Worm (Caenorhabditis elegans) whole organism, L1 larva: Measurements from ENCODE around the gene F44A6.3.

Experiments used
- C16A3.4 ChIP-seq: fragments of 150-350 bp; optimal IDR thresholded peaks from 2 replicates; lab custom pipeline; 2014; ENCODE audit warnings: missing biosample characterization, missing genetic modification characterization
- C34B4.2 ChIP-seq: sonication (generic microtip); optimal IDR thresholded peaks from 2 replicates; lab custom pipeline; 2017; ENCODE audit warnings: mild to moderate bottlenecking, missing genetic modification characterization, missing compliant biosample characterization
- blmp-1 ChIP-seq: fragments of 150-350 bp; optimal IDR thresholded peaks from 2 replicates; lab custom pipeline; 2014; ENCODE audit warnings: missing biosample characterization, missing genetic modification characterization
- ceh-8 ChIP-seq: fragments of 200-800 bp; sonication (Bioruptor generic); optimal IDR thresholded peaks from 2 replicates; lab custom pipeline; 2018; ENCODE audit warnings: mild to moderate bottlenecking, missing genetic modification characterization, moderate library complexity, missing compliant biosample characterization
- ceh-88 ChIP-seq: fragments of 200-800 bp; sonication (Bioruptor generic); IDR thresholded peaks from 2 replicates; pipeline ENCODE4 v1.3.6; 2022; ENCODE audit warnings: missing genetic modification characterization, missing compliant biosample characterization
- dsc-1 ChIP-seq: sonication (generic microtip); optimal IDR thresholded peaks from 2 replicates; lab custom pipeline; 2016; ENCODE audit warnings: mild to moderate bottlenecking, missing genetic modification characterization, missing compliant biosample characterization
- egl-13 ChIP-seq: sonication (generic microtip); optimal IDR thresholded peaks from 2 replicates; lab custom pipeline; 2016; ENCODE audit warnings: missing genotype, missing genetic modification reagents, missing genetic modification characterization, missing compliant biosample characterization
- egl-27 ChIP-seq, 2 experiments: fragments of 150-350 bp in 1 of 2; sonication (generic microtip); optimal IDR thresholded peaks; 3 replicates each; lab custom pipeline; 2017 to 2018; ENCODE audit warnings: missing biosample characterization in 2 of 2, missing genetic modification characterization in 2 of 2, missing genetic modification reagents in 2 of 2
- elt-2 ChIP-seq: sonication (generic microtip); optimal IDR thresholded peaks from 2 replicates; lab custom pipeline; 2016; ENCODE audit warnings: missing genetic modification characterization, mild to moderate bottlenecking, inconsistent platforms, missing compliant biosample characterization, missing genetic modification reagents
- elt-3 ChIP-seq, 6 experiments: fragments of 150-350 bp in 1 of 6; sonication (generic microtip); optimal IDR thresholded peaks; 2 replicates each; lab custom pipeline; 2017 to 2018; ENCODE audit warnings: missing biosample characterization in 6 of 6, missing genetic modification characterization in 6 of 6, inconsistent platforms in 1 of 6
- fkh-4 ChIP-seq: sonication (generic microtip); optimal IDR thresholded peaks from 2 replicates; lab custom pipeline; 2016; ENCODE audit warnings: missing compliant biosample characterization, missing genetic modification characterization, borderline replicate concordance
- fkh-8 ChIP-seq: sonication (generic microtip); optimal IDR thresholded peaks from 2 replicates; lab custom pipeline; 2016; ENCODE audit warnings: mild to moderate bottlenecking, missing genetic modification characterization, missing compliant biosample characterization
- hlh-17 ChIP-seq: fragments of 200-800 bp; sonication (Bioruptor generic); optimal IDR thresholded peaks from 2 replicates; lab custom pipeline; 2018; ENCODE audit warnings: missing genetic modification characterization, mild to moderate bottlenecking, missing compliant biosample characterization, moderate library complexity, borderline replicate concordance
- irx-1 ChIP-seq: sonication (generic microtip); optimal IDR thresholded peaks from 2 replicates; lab custom pipeline; 2016; ENCODE audit warnings: missing genetic modification characterization, missing compliant biosample characterization
- jun-1 ChIP-seq: fragments of 150-350 bp; optimal IDR thresholded peaks from 2 replicates; lab custom pipeline; 2014; ENCODE audit warnings: missing biosample characterization, missing genetic modification reagents, missing genetic modification characterization
- lin-14 ChIP-seq: fragments of 200-800 bp; sonication (Bioruptor generic); optimal IDR thresholded peaks from 2 replicates; lab custom pipeline; 2018; ENCODE audit warnings: mild to moderate bottlenecking, missing genetic modification characterization, moderate library complexity, missing compliant biosample characterization
- lin-35 ChIP-seq, 2 experiments: fragments of 150-350 bp; optimal IDR thresholded peaks; 2 replicates each; lab custom pipeline; 2014; ENCODE audit warnings: missing biosample characterization in 2 of 2, missing genetic modification characterization in 2 of 2, missing genetic modification reagents in 2 of 2
- lsy-2 ChIP-seq, 2 experiments: fragments of 150-350 bp; optimal IDR thresholded peaks; 2 replicates each; lab custom pipeline; 2014; ENCODE audit warnings: missing biosample characterization in 2 of 2, missing genetic modification characterization in 2 of 2
- mdl-1 ChIP-seq, 2 experiments: fragments of 150-350 bp; optimal IDR thresholded peaks; 2 replicates each; lab custom pipeline; 2014 to 2017; ENCODE audit warnings: missing biosample characterization in 2 of 2, missing genetic modification characterization in 2 of 2, inconsistent platforms in 1 of 2
- mef-2 ChIP-seq: fragments of 150-350 bp; optimal IDR thresholded peaks from 2 replicates; lab custom pipeline; 2014; ENCODE audit warnings: missing biosample characterization, missing genetic modification characterization
- nhr-20 ChIP-seq: sonication (generic microtip); optimal IDR thresholded peaks from 2 replicates; lab custom pipeline; 2016; ENCODE audit warnings: mild to moderate bottlenecking, missing genetic modification characterization, missing compliant biosample characterization
- nhr-28 ChIP-seq: fragments of 150-350 bp; optimal IDR thresholded peaks from 2 replicates; lab custom pipeline; 2014; ENCODE audit warnings: missing biosample characterization, missing genetic modification characterization
- nhr-47 ChIP-seq: sonication (generic microtip); optimal IDR thresholded peaks from 2 replicates; lab custom pipeline; 2016; ENCODE audit warnings: mild to moderate bottlenecking, missing genetic modification characterization, moderate library complexity, missing compliant biosample characterization
- nhr-71 ChIP-seq: sonication (generic microtip); optimal IDR thresholded peaks from 2 replicates; lab custom pipeline; 2016; ENCODE audit warnings: mild to moderate bottlenecking, missing genetic modification characterization, moderate library complexity, missing compliant biosample characterization
- nhr-84 ChIP-seq: sonication (generic microtip); optimal IDR thresholded peaks from 2 replicates; lab custom pipeline; 2017; ENCODE audit warnings: missing biosample characterization, missing genetic modification characterization
- nhr-85 ChIP-seq: sonication (generic microtip); peaks from one replicate; lab custom pipeline; 2016; ENCODE audit warnings: missing genetic modification characterization, inconsistent platforms, missing compliant biosample characterization
- pag-3 ChIP-seq: sonication (generic microtip); optimal IDR thresholded peaks from 2 replicates; lab custom pipeline; 2017; ENCODE audit warnings: missing genetic modification characterization, mild to moderate bottlenecking, missing compliant biosample characterization, antibody characterized with exemption, borderline replicate concordance; ENCODE audit not compliant: insufficient read depth
- snu-23 ChIP-seq: sonication (generic microtip); optimal IDR thresholded peaks from 2 replicates; lab custom pipeline; 2016; ENCODE audit warnings: missing genetic modification characterization, missing compliant biosample characterization
- sox-4 ChIP-seq: sonication (generic microtip); optimal IDR thresholded peaks from 2 replicates; lab custom pipeline; 2016; ENCODE audit warnings: missing genetic modification characterization, missing compliant biosample characterization
- sup-37 ChIP-seq: fragments of 200-800 bp; sonication (Bioruptor generic); optimal IDR thresholded peaks from 2 replicates; lab custom pipeline; 2018; ENCODE audit warnings: mild to moderate bottlenecking, missing genetic modification characterization, missing compliant biosample characterization
- tbx-2 ChIP-seq: sonication (generic microtip); optimal IDR thresholded peaks from 2 replicates; lab custom pipeline; 2016; ENCODE audit warnings: missing genetic modification characterization, missing compliant biosample characterization
- unc-30 ChIP-seq: sonication (generic microtip); optimal IDR thresholded peaks from 2 replicates; lab custom pipeline; 2017; ENCODE audit warnings: missing biosample characterization, missing genetic modification characterization
- vab-15 ChIP-seq: sonication (generic microtip); optimal IDR thresholded peaks from 2 replicates; lab custom pipeline; 2017; ENCODE audit warnings: missing genotype, mild to moderate bottlenecking, missing genetic modification characterization, missing compliant biosample characterization
- xbp-1 ChIP-seq: sonication (generic microtip); optimal IDR thresholded peaks from 2 replicates; lab custom pipeline; 2016; ENCODE audit warnings: missing genetic modification characterization, missing compliant biosample characterization
- zip-4 ChIP-seq: fragments of 200-800 bp; sonication (Bioruptor generic); optimal IDR thresholded peaks from 2 replicates; lab custom pipeline; 2018; ENCODE audit warnings: mild to moderate bottlenecking, missing genetic modification characterization, moderate library complexity, missing compliant biosample characterization
- ztf-11 ChIP-seq, 2 experiments: sonication (generic microtip); optimal IDR thresholded peaks; 2 replicates each; lab custom pipeline; 2016 to 2017; ENCODE audit warnings: missing genetic modification characterization in 2 of 2, missing biosample characterization in 1 of 2, missing compliant biosample characterization in 1 of 2

The F44A6.3 gene

DNA sequence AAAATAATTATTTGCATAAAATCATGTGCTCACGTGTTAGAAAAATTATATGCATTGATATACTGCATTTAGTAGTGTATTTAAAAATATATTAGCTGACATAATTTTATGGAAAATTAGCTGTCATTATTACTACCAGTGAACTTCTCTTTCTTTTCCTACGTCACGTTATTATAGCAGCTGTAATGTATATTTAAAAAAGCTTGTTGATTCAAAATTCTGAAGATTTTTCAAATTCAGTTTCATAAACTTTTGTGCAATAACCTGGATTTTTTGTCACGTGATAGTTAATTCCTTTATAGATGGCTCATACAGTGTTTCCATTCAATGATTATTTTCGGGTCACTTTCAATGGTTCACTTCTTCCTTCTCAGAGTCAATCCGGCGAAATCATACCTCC, at the start of gene F44A6.3:
TSS of gene F44A6.3 (plus strand) at position 301 of the 400 bp plus-strand sequence.
- TF ChIP-seq nhr-28 (no peak), xbp-1 (no peak), egl-27 (tag; optimal IDR thresholded peaks at IDR 0.05; lab: Kevin White, UChicago) (no peak), nhr-85 (tag; lab: Kevin White, UChicago) (no peak), mef-2 (tag; lab: Kevin White, UChicago) (no peak), zip-4 (GFP tag; lab: Kevin White, UChicago) (no peak), nhr-84 (tag; lab: Kevin White, UChicago) (no peak), sox-4 (tag; lab: Kevin White, UChicago) (no peak), C16A3.4 (tag; lab: Kevin White, UChicago) (no peak), ztf-11 (tag; optimal IDR thresholded peaks at IDR 0.05; lab: Kevin White, UChicago) (no peak), ceh-8 (GFP tag; lab: Kevin White, UChicago) (no peak), mdl-1 (tag; optimal IDR thresholded peaks at IDR 0.05; lab: Kevin White, UChicago) (no peak), fkh-4 (tag; lab: Kevin White, UChicago) (no peak), pag-3 (tag; lab: Kevin White, UChicago) (no peak), lsy-2 (tag; optimal IDR thresholded peaks at IDR 0.05; lab: Kevin White, UChicago) (no peak)

DNA sequence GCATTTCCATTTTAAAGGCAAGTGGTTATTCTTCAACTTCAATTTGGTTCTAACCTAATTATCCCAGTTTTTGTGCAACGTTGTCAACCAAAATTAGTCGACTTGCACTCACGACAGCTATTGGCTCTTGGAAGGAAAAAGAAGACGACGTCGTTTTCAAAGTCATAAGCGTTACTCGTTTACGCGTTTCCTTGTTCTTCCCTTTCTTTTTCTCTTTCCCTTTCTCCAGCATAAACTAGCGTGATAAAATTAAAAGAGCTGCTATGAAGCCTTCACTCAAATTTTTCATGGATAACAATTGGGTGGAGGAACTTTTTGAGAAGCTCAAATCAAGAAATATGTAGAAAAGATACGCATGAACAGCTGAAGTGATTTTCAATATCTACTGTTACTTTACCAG, 49.4 kb upstream of the F44A6.3 start:
- TF ChIP-seq lin-14 (GFP tag; lab: Kevin White, UChicago) (peak; percentile 33), egl-13 (tag; lab: Kevin White, UChicago) (no peak), ceh-8 (GFP tag; lab: Kevin White, UChicago) (peak; percentile 78), elt-2 (no peak)

DNA sequence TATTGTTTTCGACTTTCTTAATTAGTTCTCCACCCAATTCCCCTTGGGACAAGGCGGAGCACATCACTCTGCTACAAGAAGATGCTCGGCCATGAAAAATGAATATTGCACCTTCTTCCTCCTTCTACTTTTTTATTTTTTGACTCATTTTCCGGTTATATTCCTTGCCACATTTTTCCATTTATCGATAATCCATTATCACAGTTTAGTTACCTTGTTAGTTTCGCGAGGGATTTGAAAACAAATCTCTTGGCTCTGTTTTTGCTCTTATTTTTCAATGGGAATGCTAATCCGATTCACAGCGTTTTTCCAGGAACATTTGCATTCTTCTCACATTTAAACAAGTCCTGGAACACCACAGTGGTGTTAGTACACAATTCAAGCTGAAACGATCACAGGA, 45.6 kb upstream of the F44A6.3 start, which contains the start of gene rnp-9:
TSS of gene rnp-9 (plus strand) at position 301 of the 400 bp plus-strand sequence.
- TF ChIP-seq ceh-88 (no peak), nhr-20 (no peak), nhr-84 (tag; lab: Kevin White, UChicago) (no peak), dsc-1 (tag; lab: Kevin White, UChicago) (peak; percentile 35)

DNA sequence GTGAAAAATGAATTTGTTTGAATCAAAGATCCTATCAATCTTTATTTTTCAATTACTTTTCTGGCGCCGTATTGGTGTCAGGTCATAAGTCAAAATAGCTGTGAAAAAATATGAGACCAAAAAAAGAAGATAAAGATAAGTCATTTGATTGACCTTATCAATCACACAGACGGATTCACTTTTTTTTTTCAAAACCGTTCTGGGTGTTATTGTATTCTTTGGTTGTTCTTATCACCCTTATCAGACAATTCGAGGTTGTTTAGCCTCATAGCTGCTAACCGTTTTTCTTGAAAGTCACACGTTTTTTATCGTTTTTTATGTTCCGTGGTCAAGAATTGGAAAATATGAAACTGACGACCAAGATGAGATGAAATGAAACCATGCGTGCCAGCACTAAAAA, 44.0 kb upstream of the F44A6.3 start:
- TF ChIP-seq nhr-20 (peak; percentile 53), blmp-1 (tag; lab: Kevin White, UChicago) (peak; percentile 72), ztf-11 (tag; optimal IDR thresholded peaks at IDR 0.05; lab: Kevin White, UChicago) (no peak), lin-35 (GFP tag; optimal IDR thresholded peaks at IDR 0.05; lab: Kevin White, UChicago) (peak in 1 of 2 experiments; percentile 17), vab-15 (tag; lab: Kevin White, UChicago) (no peak), lin-14 (GFP tag; lab: Kevin White, UChicago) (peak; percentile 30), snu-23 (peak; percentile 13), nhr-71 (tag; lab: Kevin White, UChicago) (peak; percentile 30), nhr-85 (tag; lab: Kevin White, UChicago) (peak; percentile 78), elt-3 (tag; optimal IDR thresholded peaks at IDR 0.05; lab: Kevin White, UChicago) (peak in 2 of 6 experiments; percentile 70 to 98)

DNA sequence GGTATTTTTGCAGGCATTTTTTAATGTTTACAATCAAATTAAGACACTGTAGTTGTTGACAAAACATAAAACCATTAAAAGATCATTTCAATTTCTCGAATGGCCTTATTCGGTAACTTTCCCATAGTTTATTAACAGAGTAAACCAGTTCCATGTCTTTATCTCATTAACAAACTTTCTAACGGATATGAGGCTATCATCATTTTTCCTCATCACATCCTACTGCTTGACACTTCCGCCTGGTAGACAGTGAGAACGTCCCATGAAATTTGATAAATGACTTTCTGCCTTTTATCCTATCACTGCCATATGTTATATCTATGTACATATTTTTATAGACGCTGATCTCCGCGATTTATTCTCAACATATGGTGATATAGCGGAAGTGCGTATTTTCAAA, 42.0 kb upstream of the F44A6.3 start:
- TF ChIP-seq nhr-47 (tag; lab: Kevin White, UChicago): no peak
- peak; percentile 89 for TF ChIP-seq nhr-85 (tag; lab: Kevin White, UChicago)
- TF ChIP-seq blmp-1 (tag; lab: Kevin White, UChicago): peak; percentile 84
- peak in 3 of 6 experiments; percentile 3 to 74 (median 29) for TF ChIP-seq elt-3 (tag; optimal IDR thresholded peaks at IDR 0.05; lab: Kevin White, UChicago)
- TF ChIP-seq fkh-8 (tag; lab: Kevin White, UChicago): no peak
- TF ChIP-seq lin-14 (GFP tag; lab: Kevin White, UChicago): peak; percentile 64

DNA sequence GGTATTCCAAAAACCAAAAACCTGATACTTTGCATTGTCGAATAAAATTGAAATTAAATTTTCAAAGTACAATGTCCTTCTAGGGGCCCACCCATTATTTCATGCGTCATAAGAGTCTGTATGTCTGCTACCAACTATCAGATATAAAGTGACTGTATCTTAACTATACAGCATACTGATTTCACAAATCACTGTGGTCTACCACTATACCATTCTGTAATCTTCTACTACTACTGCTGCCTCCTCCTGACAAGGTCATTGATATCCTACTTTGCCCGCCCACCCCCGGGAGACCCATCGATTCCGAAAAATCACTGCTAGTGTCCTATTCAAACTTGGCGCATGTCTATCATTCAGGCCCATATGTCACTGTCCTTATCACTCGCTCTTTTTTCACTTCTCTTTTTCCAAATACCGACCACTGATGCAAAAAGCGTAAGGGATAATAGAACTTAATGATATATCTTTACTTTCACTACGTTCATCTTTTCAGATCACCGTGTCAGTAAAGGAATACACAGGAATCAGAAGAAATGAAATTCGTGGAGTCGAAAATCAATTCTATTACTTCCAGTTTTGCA, 40.5 kb upstream of the F44A6.3 start, which contains the start of gene C07A4.2:
TSS of gene C07A4.2 (plus strand) at position 195 of the 581 bp plus-strand sequence.
- TF ChIP-seq nhr-20: peak; percentile 46
- no peak for TF ChIP-seq tbx-2
- no peak for TF ChIP-seq egl-13 (tag; lab: Kevin White, UChicago)
- TF ChIP-seq blmp-1 (tag; lab: Kevin White, UChicago): peak; percentile 94
- TF ChIP-seq fkh-8 (tag; lab: Kevin White, UChicago): no peak
- no peak for TF ChIP-seq mef-2 (tag; lab: Kevin White, UChicago)
- peak in 4 of 6 experiments; percentile 5 to 85 (median 45) for TF ChIP-seq elt-3 (tag; optimal IDR thresholded peaks at IDR 0.05; lab: Kevin White, UChicago)
- TF ChIP-seq lsy-2 (tag; optimal IDR thresholded peaks at IDR 0.05; lab: Kevin White, UChicago): no peak
- TF ChIP-seq elt-2: no peak
- TF ChIP-seq nhr-84 (tag; lab: Kevin White, UChicago): no peak
- TF ChIP-seq sup-37 (GFP tag; lab: Kevin White, UChicago): no peak
- no peak for TF ChIP-seq egl-27 (tag; optimal IDR thresholded peaks at IDR 0.05; lab: Kevin White, UChicago)
- no peak for TF ChIP-seq jun-1 (tag; lab: Kevin White, UChicago)
- TF ChIP-seq hlh-17 (GFP tag; lab: Kevin White, UChicago): no peak
- no peak for TF ChIP-seq irx-1
- no peak for TF ChIP-seq unc-30 (tag; lab: Kevin White, UChicago)
- TF ChIP-seq nhr-85 (tag; lab: Kevin White, UChicago): peak; percentile 85
- TF ChIP-seq zip-4 (GFP tag; lab: Kevin White, UChicago): no peak
- TF ChIP-seq C34B4.2 (tag; lab: Kevin White, UChicago): no peak
- no peak for TF ChIP-seq xbp-1
- TF ChIP-seq lin-35 (GFP tag; optimal IDR thresholded peaks at IDR 0.05; lab: Kevin White, UChicago): no peak
- TF ChIP-seq lin-14 (GFP tag; lab: Kevin White, UChicago): peak; percentile 57
